Worm (Caenorhabditis elegans) whole organism, early embryonic: ENCODE data around the gene Y61A9LA.4.

Source experiments
- ama-1 ChIP-seq: fragments of 150-350 bp; optimal IDR thresholded peaks from 2 replicates; lab custom pipeline; 2014
- ceh-13 ChIP-seq: fragments of 200-800 bp; sonication (Bioruptor generic); optimal IDR thresholded peaks from 2 replicates; lab custom pipeline; 2018; ENCODE audit warnings: mild to moderate bottlenecking, missing genetic modification characterization, missing compliant biosample characterization
- hnd-1 ChIP-seq: sonication (generic microtip); optimal IDR thresholded peaks from 2 replicates; lab custom pipeline; 2016; ENCODE audit warnings: missing genetic modification characterization, missing compliant biosample characterization

DNA sequence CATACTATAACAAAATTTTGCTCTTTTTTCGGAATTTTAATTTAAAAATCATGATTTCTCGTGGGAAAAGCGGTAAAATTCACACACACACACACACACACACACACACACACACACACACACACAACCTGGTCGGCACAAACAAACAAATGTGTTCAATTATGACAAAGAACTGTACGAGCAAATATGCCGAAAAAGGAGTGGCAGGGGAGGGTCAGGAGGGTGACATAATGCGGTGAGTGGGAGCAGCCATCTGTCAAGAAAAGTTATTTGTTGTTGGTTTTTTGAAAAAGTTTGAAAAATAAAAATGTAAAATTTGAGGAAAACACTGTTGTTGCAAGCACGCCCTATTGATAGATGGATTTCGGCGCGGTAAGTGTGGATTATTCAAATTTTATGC lies 8.6 kb upstream of the Y61A9LA.4 start:
- TF ChIP-seq ama-1 (lab: Kevin White, UChicago) = no peak
- TF ChIP-seq ceh-13 = no peak
- TF ChIP-seq hnd-1 (tag; lab: Kevin White, UChicago) = no peak
